Worm (Caenorhabditis elegans): Measurements from ENCODE around the gene pdtf-1.
"Not testable (repeated sequence)": the region's sequence is repeated elsewhere in the genome, so short reads cannot be mapped to it uniquely, and the experiment has no call there.

The pdtf-1 gene

ce11 chrIV:8384737-8385136 is 48.1 kb upstream of the pdtf-1 start:
- TF ChIP-seq ceh-9 (tag; optimal IDR thresholded peaks at IDR 0.05) (no peak), ama-1 (optimal IDR thresholded peaks at IDR 0.05) (no peak), nhr-28 (tag; optimal IDR thresholded peaks at IDR 0.05) (no peak), nhr-77 (tag; optimal IDR thresholded peaks at IDR 0.05) (no peak), zag-1 (tag; optimal IDR thresholded peaks at IDR 0.05) (no peak), ztf-11 (tag; optimal IDR thresholded peaks at IDR 0.05) (no peak), egl-27 (tag; optimal IDR thresholded peaks at IDR 0.05) (no peak), daf-12 (tag; optimal IDR thresholded peaks at IDR 0.05) (no peak), nhr-11 (tag; optimal IDR thresholded peaks at IDR 0.05) (no peak), hmg-11 (tag; optimal IDR thresholded peaks at IDR 0.05) (no peak), skn-1 (tag; optimal IDR thresholded peaks at IDR 0.05) (no peak), nhr-43 (tag; optimal IDR thresholded peaks at IDR 0.05; ENCODE audit: poor library complexity, severe bottlenecking) (no peak), unc-62 (GFP tag; optimal IDR thresholded peaks at IDR 0.05) (no peak)

ce11 chrIV:8385662-8386061 is 47.2 kb upstream of the pdtf-1 start:
- TF ChIP-seq fos-1 (tag; optimal IDR thresholded peaks at IDR 0.05): no peak

ce11 chrIV:8389139-8389538 is 43.7 kb upstream of the pdtf-1 start, which contains the start of gene D2096.10:
Gene D2096.10 (minus strand): TSS chrIV:8389239.
- TF ChIP-seq nhr-11, pqm-1, daf-12 (tag; optimal IDR thresholded peaks at IDR 0.05): not testable (repeated sequence)

- TF ChIP-seq fkh-2 (tag; optimal IDR thresholded peaks at IDR 0.05): no peak
- TF ChIP-seq mml-1 (tag; optimal IDR thresholded peaks at IDR 0.05): no peak
- TF ChIP-seq egl-27 (tag; optimal IDR thresholded peaks at IDR 0.05): no peak
- no peak for TF ChIP-seq nhr-28 (tag; optimal IDR thresholded peaks at IDR 0.05)
- no peak for TF ChIP-seq nfya-1 (tag; optimal IDR thresholded peaks at IDR 0.05; ENCODE audit: insufficient read depth)
- TF ChIP-seq pha-4 (tag; optimal IDR thresholded peaks at IDR 0.05): no peak
- no peak for TF ChIP-seq lsy-12 (tag; optimal IDR thresholded peaks at IDR 0.05)
- no peak for TF ChIP-seq jun-1 (tag; optimal IDR thresholded peaks at IDR 0.05)
- TF ChIP-seq ztf-4 (tag; optimal IDR thresholded peaks at IDR 0.05): no peak
- TF ChIP-seq unc-39 (tag; optimal IDR thresholded peaks at IDR 0.05): no peak
- TF ChIP-seq fos-1 (tag; optimal IDR thresholded peaks at IDR 0.05): no peak
Measured at ce11 chrIV:8394105-8394504, 38.7 kb upstream of the pdtf-1 start, which contains the start of gene D2096.11. Gene D2096.11 (minus strand): TSS chrIV:8394205.

ce11 chrIV:8396348-8396747 is 36.5 kb upstream of the pdtf-1 start, which contains the start of gene timm-17B.2:
Gene timm-17B.2 (plus strand): TSS chrIV:8396648.
- TF ChIP-seq jun-1 (tag; optimal IDR thresholded peaks at IDR 0.05): no peak
- TF ChIP-seq ZK546.5 (tag; optimal IDR thresholded peaks at IDR 0.05): no peak
- no peak for TF ChIP-seq nhr-11 (tag; optimal IDR thresholded peaks at IDR 0.05)
- TF ChIP-seq ztf-4 (tag; optimal IDR thresholded peaks at IDR 0.05): no peak
- no peak for TF ChIP-seq egl-5 (tag; optimal IDR thresholded peaks at IDR 0.05)

- no peak for TF ChIP-seq sea-2 (GFP tag; optimal IDR thresholded peaks at IDR 0.05)
- TF ChIP-seq egl-5 (tag; optimal IDR thresholded peaks at IDR 0.05): no peak
- no peak for TF ChIP-seq ztf-11 (tag; optimal IDR thresholded peaks at IDR 0.05)
- TF ChIP-seq nhr-67 (tag; optimal IDR thresholded peaks at IDR 0.05): no peak
- TF ChIP-seq ceh-82 (tag; optimal IDR thresholded peaks at IDR 0.05): no peak
- no peak for TF ChIP-seq nhr-43 (tag; optimal IDR thresholded peaks at IDR 0.05; ENCODE audit: poor library complexity, severe bottlenecking)
- TF ChIP-seq aly-2 (tag; optimal IDR thresholded peaks at IDR 0.05): no peak
- TF ChIP-seq elt-3 (tag; optimal IDR thresholded peaks at IDR 0.05): no peak
- no peak for TF ChIP-seq elt-1 (tag; optimal IDR thresholded peaks at IDR 0.05)
- TF ChIP-seq lsy-12 (tag; optimal IDR thresholded peaks at IDR 0.05): no peak
- no peak for TF ChIP-seq daf-12 (tag; optimal IDR thresholded peaks at IDR 0.05)
- TF ChIP-seq ztf-4 (tag; optimal IDR thresholded peaks at IDR 0.05): no peak
- TF ChIP-seq nfya-1 (tag; optimal IDR thresholded peaks at IDR 0.05; ENCODE audit: insufficient read depth): no peak
- TF ChIP-seq skn-1 (tag; optimal IDR thresholded peaks at IDR 0.05): no peak
- no peak for TF ChIP-seq pha-4 (tag; optimal IDR thresholded peaks at IDR 0.05)
- no peak for TF ChIP-seq nhr-28 (tag; optimal IDR thresholded peaks at IDR 0.05)
- TF ChIP-seq unc-62 (GFP tag; optimal IDR thresholded peaks at IDR 0.05): no peak
- no peak for TF ChIP-seq ZK546.5 (tag; optimal IDR thresholded peaks at IDR 0.05)
Measured at ce11 chrIV:8397814-8398213, 35.0 kb upstream of the pdtf-1 start.
